Worm (Caenorhabditis elegans): ENCODE data around the gene C37C3.11.

C37C3.11 gene

DNA sequence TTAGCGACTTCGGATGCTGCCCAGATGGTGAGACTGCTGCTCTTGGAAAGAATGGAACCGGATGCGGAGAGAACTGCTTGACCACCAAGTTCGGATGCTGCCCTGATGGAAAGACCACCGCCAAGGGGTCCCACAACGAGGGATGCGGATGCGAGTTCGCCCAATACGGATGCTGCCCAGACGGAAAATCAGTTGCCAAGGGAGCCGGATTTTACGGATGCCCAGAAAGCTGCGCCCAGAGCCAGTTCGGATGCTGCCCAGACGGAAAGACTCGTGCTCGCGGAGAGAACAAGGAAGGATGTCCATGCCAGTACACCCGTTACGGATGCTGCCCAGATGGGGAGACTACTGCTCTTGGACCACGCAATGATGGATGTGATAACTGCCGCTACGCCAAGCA is 33.6 kb downstream of the C37C3.11 start:
- TF ChIP-seq tab-1 (GFP tag; IDR thresholded peaks at IDR 0.05) (no peak), flt-1 (GFP tag; IDR thresholded peaks at IDR 0.05) (no peak), klf-2 (GFP tag; conservative IDR thresholded peaks at IDR 0.05) (no peak), ref-1 (GFP tag; conservative IDR thresholded peaks at IDR 0.05) (no peak), ztf-29 (GFP tag; IDR thresholded peaks at IDR 0.05) (no peak), ztf-23 (GFP tag; IDR thresholded peaks at IDR 0.05) (no peak), med-1 (GFP tag; optimal IDR thresholded peaks at IDR 0.05; ENCODE audit: insufficient read depth) (no peak), cog-1 (tag; optimal IDR thresholded peaks at IDR 0.05) (no peak), T22C8.4 (GFP tag; IDR thresholded peaks at IDR 0.05) (no peak)

DNA sequence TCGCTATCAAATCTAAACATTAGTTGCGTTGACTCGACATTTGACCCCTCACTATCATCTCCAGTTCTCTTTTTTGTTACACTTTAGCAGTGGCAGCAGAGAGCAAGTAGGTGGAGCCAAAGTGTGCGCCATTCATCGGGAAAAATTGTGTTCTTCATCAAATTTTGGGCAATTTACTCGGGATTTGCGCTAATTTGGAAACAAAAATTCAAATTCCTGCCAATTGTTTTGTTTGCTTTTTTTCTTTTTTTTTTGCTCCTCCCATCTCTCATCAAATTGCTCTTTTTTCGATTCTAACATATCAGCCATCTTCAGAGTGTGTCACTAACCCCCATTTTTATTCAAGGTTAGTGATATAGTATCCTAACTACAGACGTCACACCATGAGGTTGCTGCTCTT is 37.6 kb downstream of the C37C3.11 start, which contains the start of gene mig-6:
mig-6 (plus strand) TSS at position 301 of the 400 bp plus-strand sequence.
- no peak for TF ChIP-seq ztf-23 (GFP tag; IDR thresholded peaks at IDR 0.05)
- TF ChIP-seq med-1 (GFP tag; optimal IDR thresholded peaks at IDR 0.05; ENCODE audit: insufficient read depth) = no peak
- no peak for TF ChIP-seq T22C8.4 (GFP tag; IDR thresholded peaks at IDR 0.05)
- TF ChIP-seq ztf-29 (GFP tag; IDR thresholded peaks at IDR 0.05) = no peak
- TF ChIP-seq klf-2 (GFP tag; conservative IDR thresholded peaks at IDR 0.05) = no peak
- TF ChIP-seq ref-1 (GFP tag; conservative IDR thresholded peaks at IDR 0.05) = no peak
- no peak for TF ChIP-seq tab-1 (GFP tag; IDR thresholded peaks at IDR 0.05)
- no peak for TF ChIP-seq flt-1 (GFP tag; IDR thresholded peaks at IDR 0.05)
- no peak for TF ChIP-seq cog-1 (tag; optimal IDR thresholded peaks at IDR 0.05)

DNA sequence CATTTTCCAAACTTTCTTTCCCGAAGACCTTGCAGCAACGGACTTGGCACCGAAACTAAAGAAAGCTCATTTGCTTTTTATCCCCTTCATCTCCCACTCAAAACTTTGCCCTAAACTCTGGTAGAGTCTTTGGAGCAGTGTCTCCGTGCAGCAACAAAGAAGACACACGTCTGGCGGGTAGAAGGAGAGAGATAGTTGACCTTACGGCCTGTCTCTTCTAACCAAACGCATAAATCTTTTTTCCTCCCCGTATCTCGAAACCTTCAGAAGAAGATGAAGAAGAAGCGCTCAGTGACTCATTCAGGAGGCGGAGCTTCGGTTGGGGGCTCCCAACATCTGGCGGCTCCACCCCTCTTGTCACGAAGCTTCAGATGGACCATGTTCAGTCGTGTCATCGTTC is 38.2 kb downstream of the C37C3.11 start:
- TF ChIP-seq flt-1 (GFP tag; IDR thresholded peaks at IDR 0.05) = no peak
- no peak for TF ChIP-seq ref-1 (GFP tag; conservative IDR thresholded peaks at IDR 0.05)
- no peak for TF ChIP-seq T22C8.4 (GFP tag; IDR thresholded peaks at IDR 0.05)
- TF ChIP-seq klf-2 (GFP tag; conservative IDR thresholded peaks at IDR 0.05) = no peak
- TF ChIP-seq ztf-29 (GFP tag; IDR thresholded peaks at IDR 0.05) = no peak
- TF ChIP-seq med-1 (GFP tag; optimal IDR thresholded peaks at IDR 0.05; ENCODE audit: insufficient read depth) = no peak
- TF ChIP-seq cog-1 (tag; optimal IDR thresholded peaks at IDR 0.05) = no peak
- TF ChIP-seq ztf-23 (GFP tag; IDR thresholded peaks at IDR 0.05) = no peak
- no peak for TF ChIP-seq tab-1 (GFP tag; IDR thresholded peaks at IDR 0.05)

DNA sequence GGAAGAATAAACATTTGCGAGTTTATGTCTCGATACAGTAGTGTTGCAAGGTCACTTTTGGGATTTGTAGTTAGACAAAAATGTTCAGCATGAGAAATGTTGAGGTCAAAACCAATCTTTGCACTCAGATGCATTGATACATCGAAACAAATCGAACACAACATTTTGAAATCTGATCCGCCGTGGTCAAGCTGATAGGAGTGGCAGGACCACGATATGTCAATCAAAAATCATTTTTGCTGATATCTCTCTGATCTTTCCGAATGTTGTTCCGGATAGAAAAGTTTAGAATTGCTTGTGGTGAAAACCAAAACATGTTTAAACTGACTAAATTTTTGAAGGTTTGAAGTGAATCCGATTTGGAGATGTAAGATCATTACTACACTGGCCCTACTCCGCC is 38.7 kb downstream of the C37C3.11 start:
- TF ChIP-seq ztf-29 (GFP tag; IDR thresholded peaks at IDR 0.05) = no peak
- no peak for TF ChIP-seq ztf-23 (GFP tag; IDR thresholded peaks at IDR 0.05)
- TF ChIP-seq tab-1 (GFP tag; IDR thresholded peaks at IDR 0.05) = no peak
- TF ChIP-seq med-1 (GFP tag; optimal IDR thresholded peaks at IDR 0.05; ENCODE audit: insufficient read depth) = no peak
- TF ChIP-seq flt-1 (GFP tag; IDR thresholded peaks at IDR 0.05) = no peak
- TF ChIP-seq T22C8.4 (GFP tag; IDR thresholded peaks at IDR 0.05) = no peak
- no peak for TF ChIP-seq klf-2 (GFP tag; conservative IDR thresholded peaks at IDR 0.05)
- TF ChIP-seq cog-1 (tag; optimal IDR thresholded peaks at IDR 0.05) = no peak

DNA sequence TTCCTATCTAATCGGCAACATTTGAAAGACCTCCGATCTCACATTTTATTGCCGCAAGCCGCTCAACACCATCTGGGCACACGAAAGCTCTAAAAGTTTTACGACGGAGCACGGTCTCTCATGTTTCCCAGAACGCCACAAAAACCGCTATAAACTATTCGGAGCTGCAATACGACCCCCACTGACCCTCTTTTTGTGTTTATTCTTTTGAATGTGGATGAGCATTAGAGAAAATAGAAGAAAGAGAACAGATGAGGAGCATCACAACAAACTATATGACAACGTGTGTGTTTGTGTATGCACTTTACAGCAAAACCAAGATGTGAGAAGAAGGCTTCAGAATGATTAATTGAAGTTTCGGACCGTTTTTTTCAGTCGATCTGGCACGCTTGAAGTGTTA is 40.4 kb downstream of the C37C3.11 start:
- TF ChIP-seq flt-1 (GFP tag; IDR thresholded peaks at IDR 0.05) (no peak), ztf-23 (GFP tag; IDR thresholded peaks at IDR 0.05) (no peak), ref-1 (GFP tag; conservative IDR thresholded peaks at IDR 0.05) (no peak), med-1 (GFP tag; optimal IDR thresholded peaks at IDR 0.05; ENCODE audit: insufficient read depth) (no peak), klf-2 (GFP tag; conservative IDR thresholded peaks at IDR 0.05) (no peak), ztf-29 (GFP tag; IDR thresholded peaks at IDR 0.05) (no peak), tab-1 (GFP tag; IDR thresholded peaks at IDR 0.05) (no peak), cog-1 (tag; optimal IDR thresholded peaks at IDR 0.05) (no peak), T22C8.4 (GFP tag; IDR thresholded peaks at IDR 0.05) (no peak)

DNA sequence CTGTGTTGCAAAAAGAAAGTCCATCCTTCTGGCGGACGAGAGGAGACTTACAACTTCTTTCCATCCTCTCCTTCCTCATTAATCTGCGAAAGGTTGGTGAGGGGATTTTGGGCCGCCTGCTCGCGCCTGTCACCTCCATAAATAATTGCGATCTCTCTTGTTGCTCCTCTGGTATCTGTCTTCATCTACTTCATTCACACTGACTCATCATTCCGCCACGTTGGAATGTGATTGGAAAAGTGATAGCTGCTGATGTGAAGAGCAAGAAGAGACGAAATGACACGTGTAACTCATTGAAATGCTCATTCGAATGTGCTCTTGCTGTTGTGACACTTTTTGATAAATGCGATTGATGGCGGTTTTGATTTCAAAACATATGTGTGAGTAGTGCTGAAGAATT is 41.9 kb downstream of the C37C3.11 start:
- TF ChIP-seq flt-1 (GFP tag; IDR thresholded peaks at IDR 0.05) (no peak), med-1 (GFP tag; optimal IDR thresholded peaks at IDR 0.05; ENCODE audit: insufficient read depth) (no peak), ref-1 (GFP tag; conservative IDR thresholded peaks at IDR 0.05) (no peak), T22C8.4 (GFP tag; IDR thresholded peaks at IDR 0.05) (no peak), cog-1 (tag; optimal IDR thresholded peaks at IDR 0.05) (no peak), ztf-23 (GFP tag; IDR thresholded peaks at IDR 0.05) (no peak), tab-1 (GFP tag; IDR thresholded peaks at IDR 0.05) (no peak), klf-2 (GFP tag; conservative IDR thresholded peaks at IDR 0.05) (no peak), ztf-29 (GFP tag; IDR thresholded peaks at IDR 0.05) (no peak)

DNA sequence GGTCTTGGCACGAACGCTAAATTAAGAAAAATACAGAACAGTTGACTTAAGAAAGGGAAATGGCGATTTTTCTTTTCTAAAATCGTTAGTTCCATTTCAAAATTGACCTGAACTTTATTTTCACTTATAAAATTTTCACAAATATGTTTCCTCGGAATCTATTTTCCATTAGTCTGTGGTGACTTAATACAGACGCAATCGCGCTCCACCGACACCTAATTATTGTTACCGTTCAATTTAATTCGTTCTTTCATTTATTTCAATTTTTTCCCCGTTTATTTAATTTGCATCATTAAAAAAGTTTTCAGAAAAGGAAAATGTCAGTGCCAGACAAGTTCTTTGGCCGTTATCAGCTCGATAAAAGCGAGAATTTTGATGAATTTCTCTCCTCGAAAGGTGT is 44.3 kb downstream of the C37C3.11 start, which contains the start of gene lbp-4:
lbp-4 (plus strand) TSS at position 309 of the 400 bp plus-strand sequence.
- TF ChIP-seq med-1 (GFP tag; optimal IDR thresholded peaks at IDR 0.05; ENCODE audit: insufficient read depth) = no peak
- no peak for TF ChIP-seq ref-1 (GFP tag; conservative IDR thresholded peaks at IDR 0.05)
- no peak for TF ChIP-seq tab-1 (GFP tag; IDR thresholded peaks at IDR 0.05)
- TF ChIP-seq flt-1 (GFP tag; IDR thresholded peaks at IDR 0.05) = no peak
- TF ChIP-seq klf-2 (GFP tag; conservative IDR thresholded peaks at IDR 0.05) = no peak
- no peak for TF ChIP-seq ztf-23 (GFP tag; IDR thresholded peaks at IDR 0.05)
- no peak for TF ChIP-seq ztf-29 (GFP tag; IDR thresholded peaks at IDR 0.05)
- TF ChIP-seq T22C8.4 (GFP tag; IDR thresholded peaks at IDR 0.05) = no peak
- no peak for TF ChIP-seq cog-1 (tag; optimal IDR thresholded peaks at IDR 0.05)

DNA sequence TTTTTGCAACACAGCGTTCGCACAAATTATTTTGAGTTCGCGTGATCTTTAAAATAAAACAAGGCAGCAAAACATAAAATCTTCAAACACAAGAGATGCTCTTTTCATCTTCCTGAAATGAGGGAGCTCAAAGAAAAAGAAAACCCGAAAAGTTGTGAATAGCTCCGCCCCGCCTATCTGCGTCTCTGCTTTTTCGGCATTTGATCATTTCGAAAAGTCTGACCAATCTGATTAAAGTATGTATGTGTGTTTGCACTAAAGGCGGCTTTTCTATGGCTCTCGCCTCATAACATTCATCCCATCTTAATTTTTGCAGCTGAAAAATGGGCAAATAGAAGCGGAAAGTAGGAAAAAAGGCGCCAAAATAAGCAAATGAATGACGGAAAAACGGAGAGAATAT is 45.0 kb downstream of the C37C3.11 start:
- TF ChIP-seq ref-1 (GFP tag; conservative IDR thresholded peaks at IDR 0.05) (no peak), flt-1 (GFP tag; IDR thresholded peaks at IDR 0.05) (no peak), klf-2 (GFP tag; conservative IDR thresholded peaks at IDR 0.05) (no peak), ztf-29 (GFP tag; IDR thresholded peaks at IDR 0.05) (no peak), med-1 (GFP tag; optimal IDR thresholded peaks at IDR 0.05; ENCODE audit: insufficient read depth) (no peak), cog-1 (tag; optimal IDR thresholded peaks at IDR 0.05) (no peak), ztf-23 (GFP tag; IDR thresholded peaks at IDR 0.05) (no peak), tab-1 (GFP tag; IDR thresholded peaks at IDR 0.05) (no peak), T22C8.4 (GFP tag; IDR thresholded peaks at IDR 0.05) (no peak)

DNA sequence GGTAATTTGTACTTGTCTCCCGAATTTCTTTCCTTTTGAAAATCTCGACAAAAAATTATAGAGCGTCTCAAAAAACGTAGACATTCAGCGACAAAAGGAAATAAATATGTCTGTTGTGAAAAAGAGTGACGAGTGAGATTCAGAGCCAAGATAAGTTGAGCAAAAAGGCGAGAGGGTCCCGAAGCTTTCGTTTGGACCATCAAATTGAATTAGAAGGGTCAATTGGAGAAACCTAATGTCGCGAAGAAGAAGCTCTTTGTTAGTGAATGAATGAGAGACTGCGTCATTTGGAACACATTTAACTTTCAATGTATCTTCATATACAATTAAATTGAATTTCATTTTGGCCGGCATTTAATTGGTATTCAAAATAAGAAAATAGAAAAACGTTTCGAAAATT is 48.1 kb downstream of the C37C3.11 start:
- no peak for TF ChIP-seq flt-1 (GFP tag; IDR thresholded peaks at IDR 0.05)
- no peak for TF ChIP-seq tab-1 (GFP tag; IDR thresholded peaks at IDR 0.05)
- TF ChIP-seq T22C8.4 (GFP tag; IDR thresholded peaks at IDR 0.05) = no peak
- no peak for TF ChIP-seq ref-1 (GFP tag; conservative IDR thresholded peaks at IDR 0.05)
- TF ChIP-seq klf-2 (GFP tag; conservative IDR thresholded peaks at IDR 0.05) = no peak

DNA sequence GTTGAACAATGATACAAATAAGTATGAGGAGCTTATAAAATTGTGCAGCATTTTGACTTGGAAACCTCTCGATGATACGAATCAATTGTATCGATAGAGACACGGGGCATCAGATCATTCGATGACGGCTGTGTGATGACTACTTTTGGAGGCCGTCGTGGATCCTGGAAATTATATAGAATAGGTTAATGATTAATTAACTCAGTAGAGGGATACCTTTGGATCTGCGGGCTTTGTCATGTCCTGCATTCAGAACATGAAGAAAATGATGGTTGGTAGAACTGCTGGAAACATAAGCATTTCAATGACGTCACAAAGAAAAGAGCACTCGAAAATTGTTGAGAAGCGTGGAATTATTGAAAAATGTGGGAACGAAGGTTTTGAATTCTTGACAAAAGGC is 50.0 kb downstream of the C37C3.11 start, which contains the start of gene ZK742.6:
ZK742.6 (minus strand) TSS at position 342 of the 400 bp plus-strand sequence.
- TF ChIP-seq T22C8.4 (GFP tag; IDR thresholded peaks at IDR 0.05) = no peak
- no peak for TF ChIP-seq ztf-29 (GFP tag; IDR thresholded peaks at IDR 0.05)
- no peak for TF ChIP-seq cog-1 (tag; optimal IDR thresholded peaks at IDR 0.05)
- no peak for TF ChIP-seq tab-1 (GFP tag; IDR thresholded peaks at IDR 0.05)
- TF ChIP-seq ztf-23 (GFP tag; IDR thresholded peaks at IDR 0.05) = no peak
- TF ChIP-seq klf-2 (GFP tag; conservative IDR thresholded peaks at IDR 0.05) = no peak

Measured in whole organism, midembryonic.